Fruit fly (Drosophila melanogaster): ENCODE data around the gene btd.

- TF ChIP-seq Taf1 (GFP tag; IDR thresholded peaks at IDR 0.05): peak; percentile 85
- peak; percentile 22 for TF ChIP-seq CG9876 (GFP tag; optimal IDR thresholded peaks at IDR 0.05)
- TF ChIP-seq gro (GFP tag; optimal IDR thresholded peaks at IDR 0.05): peak; percentile 84
- peak; percentile 95 for TF ChIP-seq CG13424 (tag; optimal IDR thresholded peaks at IDR 0.05)
- TF ChIP-seq stwl (tag; optimal IDR thresholded peaks at IDR 0.05): peak; percentile 63
- TF ChIP-seq chinmo (GFP tag; IDR thresholded peaks at IDR 0.05; ENCODE audit: partially characterized antibody): no peak
- TF ChIP-seq Antp (GFP tag; optimal IDR thresholded peaks at IDR 0.05): peak; percentile 42
- TF ChIP-seq mld (GFP tag; IDR thresholded peaks at IDR 0.05; ENCODE audit: partially characterized antibody): no peak
- peak; percentile 96 for TF ChIP-seq Rfx (GFP tag; IDR thresholded peaks at IDR 0.05)
- peak; percentile 76 for TF ChIP-seq kni (GFP tag; optimal IDR thresholded peaks at IDR 0.05)
- TF ChIP-seq so (GFP tag; IDR thresholded peaks at IDR 0.05): peak; percentile 96
- TF ChIP-seq Pdp1 (GFP tag; optimal IDR thresholded peaks at IDR 0.05): peak; percentile 77 to 100
- TF ChIP-seq sna (GFP tag; IDR thresholded peaks at IDR 0.05; ENCODE audit: partially characterized antibody): no peak
- TF ChIP-seq Ssrp (tag; optimal IDR thresholded peaks at IDR 0.05): peak; percentile 93
Measured at dm6 chrX:9687623-9688022, 6.4 kb upstream of the btd start.
